Comparison of ENCODE assay signal across 1 fruit fly cellular context in genomic region chr3R:22368777-22369214, dm6.
TF ChIP-seq lines count a peak whose summit lies in the region.

No protein-coding gene starts in this region.

TF ChIP-seq in whole organism, embryonic, 481 proteins besides CTCF, POLR2A, EP300 and RAD21 (continued from another document and continues in another):
- peak; percentile 6 for TF ChIP-seq CG30020 (tag; optimal IDR thresholded peaks at IDR 0.05; lab: Kevin White, UChicago)
- peak; percentile 61 for TF ChIP-seq CG10543 (GFP tag; optimal IDR thresholded peaks at IDR 0.05; lab: Kevin White, UChicago)
- peak; percentile 45 for TF ChIP-seq Fer2 (tag; optimal IDR thresholded peaks at IDR 0.05; lab: Kevin White, UChicago)
- peak; percentile 3 for TF ChIP-seq Bdp1 (GFP tag; optimal IDR thresholded peaks at IDR 0.05; lab: Kevin White, UChicago)
- peak; percentile 46 for TF ChIP-seq ara (GFP tag; IDR thresholded peaks at IDR 0.05; lab: Robert Waterston, UW)
- TF ChIP-seq Taf1 (GFP tag; IDR thresholded peaks at IDR 0.05; lab: Robert Waterston, UW) = peak; percentile 60
- TF ChIP-seq CG8281 (tag; optimal IDR thresholded peaks at IDR 0.05; lab: Kevin White, UChicago) = no peak
- no peak for TF ChIP-seq CG3065 (GFP tag; optimal IDR thresholded peaks at IDR 0.05; lab: Kevin White, UChicago)
- TF ChIP-seq CG14050 (GFP tag; IDR thresholded peaks at IDR 0.05; lab: Robert Waterston, UW) = peak; percentile 78
- TF ChIP-seq phol (tag; optimal IDR thresholded peaks at IDR 0.05; lab: Kevin White, UChicago) = peak; percentile 46
- TF ChIP-seq CG7372 (GFP tag; IDR thresholded peaks at IDR 0.05; lab: Robert Waterston, UW) = peak; percentile 56
- no peak for TF ChIP-seq CG11398 (GFP tag; optimal IDR thresholded peaks at IDR 0.05; lab: Kevin White, UChicago)
- peak; percentile 37 for TF ChIP-seq Hsf (GFP tag; optimal IDR thresholded peaks at IDR 0.05; lab: Kevin White, UChicago)
- TF ChIP-seq HmgZ (tag; optimal IDR thresholded peaks at IDR 0.05; lab: Kevin White, UChicago) = peak; percentile 37
- no peak for TF ChIP-seq CG4820 (GFP tag; optimal IDR thresholded peaks at IDR 0.05; lab: Kevin White, UChicago)
- peak; percentile 55 for TF ChIP-seq ttk (GFP tag; IDR thresholded peaks at IDR 0.05; lab: Robert Waterston, UW)
- TF ChIP-seq Ets65A (GFP tag; lab: Kevin White, UChicago) = peak; percentile 87
- peak; percentile 60; the same call in 2 of the 3 replicates for TF ChIP-seq CG11560 (tag; IDR thresholded peaks at IDR 0.05; lab: Robert Waterston, UW)
- peak; percentile 26 for TF ChIP-seq CG18476 (GFP tag; optimal IDR thresholded peaks at IDR 0.05; lab: Kevin White, UChicago)
- 0 out of 3 replicates have a peak, but pooled peaks have one; percentile 40 for TF ChIP-seq ase (GFP tag; IDR thresholded peaks at IDR 0.05; lab: Robert Waterston, UW)
- TF ChIP-seq CG4328 (GFP tag; optimal IDR thresholded peaks at IDR 0.05; lab: Kevin White, UChicago) = peak; percentile 46
- no peak for TF ChIP-seq p53 (GFP tag; optimal IDR thresholded peaks at IDR 0.05; lab: Kevin White, UChicago)
- TF ChIP-seq Camta (GFP tag; optimal IDR thresholded peaks at IDR 0.05; lab: Kevin White, UChicago) = peak; percentile 61
- TF ChIP-seq chm (GFP tag; IDR thresholded peaks at IDR 0.05; lab: Robert Waterston, UW) = peak; percentile 77
- no peak for TF ChIP-seq amos (GFP tag; IDR thresholded peaks at IDR 0.05; lab: Robert Waterston, UW; ENCODE audit: partially characterized antibody)
- TF ChIP-seq CG1603 (tag; optimal IDR thresholded peaks at IDR 0.05; lab: Kevin White, UChicago) = peak; percentile 34
- TF ChIP-seq tx (GFP tag; optimal IDR thresholded peaks at IDR 0.05; lab: Kevin White, UChicago) = no peak
- TF ChIP-seq NK7.1 (GFP tag; optimal IDR thresholded peaks at IDR 0.05; lab: Kevin White, UChicago) = peak; percentile 57
- no peak for TF ChIP-seq CG1233 (GFP tag; optimal IDR thresholded peaks at IDR 0.05; lab: Kevin White, UChicago)
- no peak for TF ChIP-seq vfl (GFP tag; optimal IDR thresholded peaks at IDR 0.05; lab: Kevin White, UChicago)
- TF ChIP-seq CG14667 (GFP tag; IDR thresholded peaks at IDR 0.05; lab: Robert Waterston, UW) = peak; percentile 42; the same call in 1 of the 2 replicates
- TF ChIP-seq onecut (GFP tag; IDR thresholded peaks at IDR 0.05; lab: Robert Waterston, UW) = peak; percentile 38; the same call in 1 of the 2 replicates
- peak; percentile 74 for TF ChIP-seq Fer1 (GFP tag; optimal IDR thresholded peaks at IDR 0.05; lab: Kevin White, UChicago)
- peak; percentile 59 for TF ChIP-seq CG13296 (GFP tag; optimal IDR thresholded peaks at IDR 0.05; lab: Kevin White, UChicago)
- TF ChIP-seq Chrac-16 (GFP tag; optimal IDR thresholded peaks at IDR 0.05; lab: Kevin White, UChicago) = peak; percentile 14
- TF ChIP-seq al (GFP tag; IDR thresholded peaks at IDR 0.05; lab: Robert Waterston, UW) = peak; percentile 60; the same call in 1 of the 2 replicates
- TF ChIP-seq Vsx1 (GFP tag; optimal IDR thresholded peaks at IDR 0.05; lab: Kevin White, UChicago) = no peak
- TF ChIP-seq CG10209 (GFP tag; optimal IDR thresholded peaks at IDR 0.05; lab: Kevin White, UChicago) = peak; percentile 64
- no peak for TF ChIP-seq Neu2 (GFP tag; optimal IDR thresholded peaks at IDR 0.05; lab: Kevin White, UChicago; ENCODE audit: borderline replicate concordance)
- no peak for TF ChIP-seq slp2 (GFP tag; optimal IDR thresholded peaks at IDR 0.05; lab: Kevin White, UChicago)
- peak; percentile 28; the same call in 1 of the 2 replicates for TF ChIP-seq CG43689 (GFP tag; IDR thresholded peaks at IDR 0.05; lab: Robert Waterston, UW)
- peak; percentile 65; the same call in 2 of the 3 replicates for TF ChIP-seq zfh1 (GFP tag; IDR thresholded peaks at IDR 0.05; lab: Robert Waterston, UW)
- TF ChIP-seq NFAT (GFP tag; IDR thresholded peaks at IDR 0.05; lab: Robert Waterston, UW) = peak; percentile 65; the same call in 1 of the 2 replicates
- TF ChIP-seq CG9817 (tag; optimal IDR thresholded peaks at IDR 0.05; lab: Kevin White, UChicago) = peak; percentile 60
- peak; percentile 49 for TF ChIP-seq Dek (tag; optimal IDR thresholded peaks at IDR 0.05; lab: Kevin White, UChicago)
- no peak for TF ChIP-seq CG30431 (GFP tag; optimal IDR thresholded peaks at IDR 0.05; lab: Kevin White, UChicago)
- peak; percentile 12 for TF ChIP-seq fd3F (GFP tag; optimal IDR thresholded peaks at IDR 0.05; lab: Kevin White, UChicago)
- TF ChIP-seq eyg (GFP tag; optimal IDR thresholded peaks at IDR 0.05; lab: Kevin White, UChicago) = peak; percentile 45
- peak; percentile 78 for TF ChIP-seq CG14441 (GFP tag; IDR thresholded peaks at IDR 0.05; lab: Robert Waterston, UW)
- peak; percentile 46 for TF ChIP-seq tin (GFP tag; optimal IDR thresholded peaks at IDR 0.05; lab: Kevin White, UChicago)
- TF ChIP-seq Adf1 (GFP tag; IDR thresholded peaks at IDR 0.05; lab: Robert Waterston, UW) = peak; percentile 61
- TF ChIP-seq CG18599 (GFP tag; optimal IDR thresholded peaks at IDR 0.05; lab: Kevin White, UChicago) = peak; percentile 87
- TF ChIP-seq hb (GFP tag; IDR thresholded peaks at IDR 0.05; lab: Robert Waterston, UW; ENCODE audit: partially characterized antibody) = no peak
- TF ChIP-seq Lhr (GFP tag; optimal IDR thresholded peaks at IDR 0.05; lab: Kevin White, UChicago) = no peak
- TF ChIP-seq fru (optimal IDR thresholded peaks at IDR 0.05; lab: Kevin White, UChicago) = no peak
- TF ChIP-seq pan (optimal IDR thresholded peaks at IDR 0.05; lab: Kevin White, UChicago) = peak in 1 of 2 experiments; percentile 31
- TF ChIP-seq pan (GFP tag; optimal IDR thresholded peaks at IDR 0.05 in 1 of 2, IDR thresholded peaks at IDR 0.05 in 1 of 2) = peak in 1 of 2 experiments; percentile 82
- TF ChIP-seq Rfx (GFP tag; IDR thresholded peaks at IDR 0.05; lab: Robert Waterston, UW) = peak; percentile 78
- TF ChIP-seq ATbp (GFP tag; optimal IDR thresholded peaks at IDR 0.05; lab: Kevin White, UChicago) = peak; percentile 54
- no peak for TF ChIP-seq ro (GFP tag; IDR thresholded peaks at IDR 0.05; lab: Robert Waterston, UW)
- no peak for TF ChIP-seq ewg (GFP tag; optimal IDR thresholded peaks at IDR 0.05; lab: Kevin White, UChicago)
- TF ChIP-seq pnt (GFP tag; optimal IDR thresholded peaks at IDR 0.05; lab: Kevin White, UChicago) = peak; percentile 37
- peak; percentile 64 for TF ChIP-seq CG2712 (tag; optimal IDR thresholded peaks at IDR 0.05; lab: Kevin White, UChicago)
- no peak for TF ChIP-seq CG17186 (GFP tag; optimal IDR thresholded peaks at IDR 0.05; lab: Kevin White, UChicago)
- TF ChIP-seq Max (GFP tag; optimal IDR thresholded peaks at IDR 0.05; lab: Kevin White, UChicago) = no peak
- peak; percentile 84 for TF ChIP-seq Ada2b (GFP tag; IDR thresholded peaks at IDR 0.05; lab: Robert Waterston, UW)
- no peak for TF ChIP-seq nerfin-2 (GFP tag; IDR thresholded peaks at IDR 0.05; lab: Robert Waterston, UW; ENCODE audit: partially characterized antibody)
- TF ChIP-seq Meics (GFP tag; optimal IDR thresholded peaks at IDR 0.05; lab: Kevin White, UChicago) = peak; percentile 77
- peak; percentile 72 for TF ChIP-seq vvl (GFP tag; IDR thresholded peaks at IDR 0.05; lab: Robert Waterston, UW)
- TF ChIP-seq CoRest (tag; optimal IDR thresholded peaks at IDR 0.05; lab: Kevin White, UChicago) = peak; percentile 67
- TF ChIP-seq CG18764 (GFP tag; optimal IDR thresholded peaks at IDR 0.05; lab: Kevin White, UChicago) = peak; percentile 5
- peak; percentile 40 for TF ChIP-seq Hr3 (GFP tag; optimal IDR thresholded peaks at IDR 0.05; lab: Kevin White, UChicago)
- peak; percentile 63; the same call in 1 of the 3 replicates for TF ChIP-seq Optix (GFP tag; IDR thresholded peaks at IDR 0.05; lab: Robert Waterston, UW)
- peak; percentile 52 for TF ChIP-seq az2 (GFP tag; optimal IDR thresholded peaks at IDR 0.05; lab: Kevin White, UChicago)
- peak; percentile 61; the same call in 1 of the 2 replicates for TF ChIP-seq ap (GFP tag; IDR thresholded peaks at IDR 0.05; lab: Robert Waterston, UW)
- peak; percentile 8 for TF ChIP-seq HLH54F (GFP tag; optimal IDR thresholded peaks at IDR 0.05; lab: Kevin White, UChicago)
- TF ChIP-seq danr (GFP tag; IDR thresholded peaks at IDR 0.05; lab: Robert Waterston, UW) = no peak
- TF ChIP-seq Xbp1 (GFP tag; optimal IDR thresholded peaks at IDR 0.05; lab: Kevin White, UChicago) = peak; percentile 56
- TF ChIP-seq crol (GFP tag; IDR thresholded peaks at IDR 0.05; lab: Robert Waterston, UW) = no peak
- TF ChIP-seq Deaf1 (tag; optimal IDR thresholded peaks at IDR 0.05; lab: Kevin White, UChicago) = peak; percentile 54
- TF ChIP-seq seq (GFP tag; IDR thresholded peaks at IDR 0.05; lab: Robert Waterston, UW) = peak; percentile 84
- peak; percentile 82 for TF ChIP-seq Ptx1 (GFP tag; IDR thresholded peaks at IDR 0.05; lab: Robert Waterston, UW)
- peak; percentile 59 for TF ChIP-seq CG12659 (GFP tag; optimal IDR thresholded peaks at IDR 0.05; lab: Kevin White, UChicago)
- TF ChIP-seq PHDP (tag; optimal IDR thresholded peaks at IDR 0.05; lab: Kevin White, UChicago) = peak; percentile 59
- TF ChIP-seq CG1792 (GFP tag; optimal IDR thresholded peaks at IDR 0.05; lab: Kevin White, UChicago) = no peak
- TF ChIP-seq CG2875 (GFP tag; optimal IDR thresholded peaks at IDR 0.05; lab: Kevin White, UChicago) = no peak
- TF ChIP-seq Spps (tag; optimal IDR thresholded peaks at IDR 0.05; lab: Kevin White, UChicago) = no peak
- peak; percentile 82 for TF ChIP-seq dmrt99B (tag; optimal IDR thresholded peaks at IDR 0.05; lab: Kevin White, UChicago)
- TF ChIP-seq dati (GFP tag; IDR thresholded peaks at IDR 0.05; lab: Robert Waterston, UW) = no peak
- TF ChIP-seq CG2129 (GFP tag; IDR thresholded peaks at IDR 0.05; lab: Robert Waterston, UW; ENCODE audit: partially characterized antibody) = no peak
- TF ChIP-seq hkb (optimal IDR thresholded peaks at IDR 0.05; lab: Kevin White, UChicago) = no peak
- TF ChIP-seq hkb (GFP tag; IDR thresholded peaks at IDR 0.05; lab: Robert Waterston, UW) = peak; percentile 70
- TF ChIP-seq CHES-1-like (GFP tag; optimal IDR thresholded peaks at IDR 0.05; lab: Kevin White, UChicago) = no peak
- TF ChIP-seq ranshi (GFP tag; IDR thresholded peaks at IDR 0.05; lab: Robert Waterston, UW) = peak; percentile 81; the same call in 1 of the 2 replicates
- TF ChIP-seq caup (GFP tag; optimal IDR thresholded peaks at IDR 0.05; lab: Kevin White, UChicago; ENCODE audit: severe bottlenecking) = peak; percentile 66
- TF ChIP-seq Asciz (GFP tag; optimal IDR thresholded peaks at IDR 0.05; lab: Kevin White, UChicago) = peak; percentile 30
- peak; percentile 23 for TF ChIP-seq schlank (tag; optimal IDR thresholded peaks at IDR 0.05; lab: Kevin White, UChicago)
- TF ChIP-seq Jarid2 (GFP tag; optimal IDR thresholded peaks at IDR 0.05; lab: Kevin White, UChicago) = peak; percentile 37
- peak; percentile 5 for TF ChIP-seq gcm2 (GFP tag; optimal IDR thresholded peaks at IDR 0.05; lab: Kevin White, UChicago)
- peak; percentile 68 for TF ChIP-seq CG11504 (tag; optimal IDR thresholded peaks at IDR 0.05; lab: Kevin White, UChicago)
- TF ChIP-seq sisA (GFP tag; IDR thresholded peaks at IDR 0.05; lab: Robert Waterston, UW) = peak; percentile 71
- peak; percentile 75; the same call in 2 of the 3 replicates for TF ChIP-seq CG11456 (GFP tag; IDR thresholded peaks at IDR 0.05; lab: Robert Waterston, UW)
- TF ChIP-seq oc (tag; optimal IDR thresholded peaks at IDR 0.05; lab: Kevin White, UChicago) = no peak
- peak; percentile 48 for TF ChIP-seq stc (GFP tag; IDR thresholded peaks at IDR 0.05; lab: Robert Waterston, UW)
- TF ChIP-seq CG17359 (tag; optimal IDR thresholded peaks at IDR 0.05; lab: Kevin White, UChicago) = peak; percentile 50
- no peak for TF ChIP-seq Atf3 (GFP tag; optimal IDR thresholded peaks at IDR 0.05; lab: Kevin White, UChicago)
- TF ChIP-seq CG31224 (GFP tag; IDR thresholded peaks at IDR 0.05; lab: Robert Waterston, UW) = peak; percentile 59
- TF ChIP-seq shn (GFP tag; optimal IDR thresholded peaks at IDR 0.05; lab: Kevin White, UChicago) = no peak
- peak; percentile 29; the same call in 1 of the 2 replicates for TF ChIP-seq dimm (GFP tag; IDR thresholded peaks at IDR 0.05; lab: Robert Waterston, UW)
- TF ChIP-seq Bgb (GFP tag; IDR thresholded peaks at IDR 0.05; lab: Robert Waterston, UW; ENCODE audit: partially characterized antibody) = no peak
- no peak for TF ChIP-seq hbn (GFP tag; IDR thresholded peaks at IDR 0.05; lab: Robert Waterston, UW; ENCODE audit: partially characterized antibody)
- TF ChIP-seq chinmo (GFP tag; IDR thresholded peaks at IDR 0.05; lab: Robert Waterston, UW; ENCODE audit: partially characterized antibody) = no peak
- peak; percentile 41 for TF ChIP-seq fd96Cb (tag; optimal IDR thresholded peaks at IDR 0.05; lab: Kevin White, UChicago)
- peak; percentile 64 for TF ChIP-seq nmo (GFP tag; optimal IDR thresholded peaks at IDR 0.05; lab: Kevin White, UChicago)
- peak in 1 of 2 experiments; percentile 13 for TF ChIP-seq chif (GFP tag; optimal IDR thresholded peaks at IDR 0.05; lab: Kevin White, UChicago)
- TF ChIP-seq CG1602 (GFP tag; optimal IDR thresholded peaks at IDR 0.05; lab: Kevin White, UChicago) = peak; percentile 24
- TF ChIP-seq Hr78 (GFP tag; optimal IDR thresholded peaks at IDR 0.05; lab: Kevin White, UChicago) = no peak
- peak; percentile 72 for TF ChIP-seq BtbVII (GFP tag; optimal IDR thresholded peaks at IDR 0.05; lab: Kevin White, UChicago)
- TF ChIP-seq bbx (GFP tag; IDR thresholded peaks at IDR 0.05; lab: Robert Waterston, UW; ENCODE audit: partially characterized antibody) = no peak
- peak; percentile 81 for TF ChIP-seq CG14014 (GFP tag; IDR thresholded peaks at IDR 0.05; lab: Robert Waterston, UW)
- TF ChIP-seq dan (GFP tag; IDR thresholded peaks at IDR 0.05; lab: Robert Waterston, UW) = no peak
- peak in 1 of 2 experiments; percentile 38 for TF ChIP-seq bsh (GFP tag; optimal IDR thresholded peaks at IDR 0.05; lab: Kevin White, UChicago)
- TF ChIP-seq row (GFP tag; IDR thresholded peaks at IDR 0.05; lab: Robert Waterston, UW) = peak; percentile 95
- TF ChIP-seq mld (GFP tag; IDR thresholded peaks at IDR 0.05; lab: Robert Waterston, UW; ENCODE audit: partially characterized antibody) = no peak
- TF ChIP-seq CG17912 (GFP tag; optimal IDR thresholded peaks at IDR 0.05; lab: Kevin White, UChicago) = no peak
- no peak for TF ChIP-seq Kr (GFP tag; optimal IDR thresholded peaks at IDR 0.05; lab: Kevin White, UChicago)
- no peak for TF ChIP-seq knrl (GFP tag; IDR thresholded peaks at IDR 0.05; lab: Robert Waterston, UW; ENCODE audit: partially characterized antibody)
- TF ChIP-seq CG15479 (GFP tag; optimal IDR thresholded peaks at IDR 0.05; lab: Kevin White, UChicago) = no peak
- no peak for TF ChIP-seq CG16863 (GFP tag; optimal IDR thresholded peaks at IDR 0.05; lab: Kevin White, UChicago)
- no peak for TF ChIP-seq ab (GFP tag; optimal IDR thresholded peaks at IDR 0.05; lab: Kevin White, UChicago)
